Worm (Caenorhabditis elegans) whole organism, L1 larva: ENCODE data around the gene vglu-2.

Experiments used
- C16A3.4 ChIP-seq: fragments of 150-350 bp; optimal IDR thresholded peaks from 2 replicates; lab custom pipeline; 2014; ENCODE audit warnings: missing biosample characterization, missing genetic modification characterization
- Y116A8C.19 ChIP-seq: sonication (generic microtip); optimal IDR thresholded peaks from 2 replicates; lab custom pipeline; 2016; ENCODE audit warnings: missing compliant biosample characterization, missing genetic modification characterization, borderline replicate concordance
- aly-2 ChIP-seq: fragments of 150-350 bp; optimal IDR thresholded peaks from 2 replicates; lab custom pipeline; 2014; ENCODE audit warnings: missing biosample characterization, missing genetic modification characterization
- blmp-1 ChIP-seq: fragments of 150-350 bp; optimal IDR thresholded peaks from 2 replicates; lab custom pipeline; 2014; ENCODE audit warnings: missing biosample characterization, missing genetic modification characterization
- ceh-8 ChIP-seq: fragments of 200-800 bp; sonication (Bioruptor generic); optimal IDR thresholded peaks from 2 replicates; lab custom pipeline; 2018; ENCODE audit warnings: mild to moderate bottlenecking, missing genetic modification characterization, moderate library complexity, missing compliant biosample characterization
- ces-1 ChIP-seq: fragments of 150-350 bp; optimal IDR thresholded peaks from 2 replicates; lab custom pipeline; 2014; ENCODE audit warnings: missing biosample characterization, missing genetic modification reagents, missing genetic modification characterization
- efl-1 ChIP-seq, 4 experiments: fragments of 150-350 bp; optimal IDR thresholded peaks in 3 of 4; peaks in 1 of 4; 1 replicate in 1 of 4; 2 replicates in 3 of 4; lab custom pipeline; 2014; ENCODE audit warnings: missing biosample characterization in 2 of 4, missing genetic modification characterization in 2 of 4, missing genetic modification reagents in 2 of 4
- egl-27 ChIP-seq, 2 experiments: fragments of 150-350 bp in 1 of 2; sonication (generic microtip); optimal IDR thresholded peaks; 3 replicates each; lab custom pipeline; 2017 to 2018; ENCODE audit warnings: missing biosample characterization in 2 of 2, missing genetic modification characterization in 2 of 2, missing genetic modification reagents in 2 of 2
- elt-2 ChIP-seq: sonication (generic microtip); optimal IDR thresholded peaks from 2 replicates; lab custom pipeline; 2016; ENCODE audit warnings: missing genetic modification characterization, mild to moderate bottlenecking, inconsistent platforms, missing compliant biosample characterization, missing genetic modification reagents
- elt-3 ChIP-seq, 6 experiments: fragments of 150-350 bp in 1 of 6; sonication (generic microtip); optimal IDR thresholded peaks; 2 replicates each; lab custom pipeline; 2017 to 2018; ENCODE audit warnings: missing biosample characterization in 6 of 6, missing genetic modification characterization in 6 of 6, inconsistent platforms in 1 of 6
- fkh-10 ChIP-seq: sonication (generic microtip); optimal IDR thresholded peaks from 2 replicates; lab custom pipeline; 2017; ENCODE audit warnings: missing biosample characterization, missing genetic modification reagents, missing genetic modification characterization
- fkh-4 ChIP-seq: sonication (generic microtip); optimal IDR thresholded peaks from 2 replicates; lab custom pipeline; 2016; ENCODE audit warnings: missing compliant biosample characterization, missing genetic modification characterization, borderline replicate concordance
- grh-1 ChIP-seq: fragments of 200-800 bp; sonication (Bioruptor generic); IDR thresholded peaks from 2 replicates; pipeline ENCODE4 v1.3.6; 2022; ENCODE audit warnings: missing genetic modification reagents, missing genetic modification characterization, missing compliant biosample characterization
- hlh-4 ChIP-seq: sonication (generic microtip); optimal IDR thresholded peaks from 2 replicates; lab custom pipeline; 2016; ENCODE audit warnings: mild to moderate bottlenecking, missing genetic modification characterization, missing compliant biosample characterization
- hpl-2 ChIP-seq: fragments of 150-350 bp; optimal IDR thresholded peaks from 2 replicates; lab custom pipeline; 2014; ENCODE audit warnings: missing biosample characterization, missing genetic modification reagents, missing genetic modification characterization
- irx-1 ChIP-seq: sonication (generic microtip); optimal IDR thresholded peaks from 2 replicates; lab custom pipeline; 2016; ENCODE audit warnings: missing genetic modification characterization, missing compliant biosample characterization
- lin-13 ChIP-seq: fragments of 150-350 bp; optimal IDR thresholded peaks from 2 replicates; lab custom pipeline; 2014; ENCODE audit warnings: missing biosample characterization, missing genetic modification reagents, missing genetic modification characterization
- lin-14 ChIP-seq: fragments of 200-800 bp; sonication (Bioruptor generic); optimal IDR thresholded peaks from 2 replicates; lab custom pipeline; 2018; ENCODE audit warnings: mild to moderate bottlenecking, missing genetic modification characterization, moderate library complexity, missing compliant biosample characterization
- lin-15B ChIP-seq: fragments of 150-350 bp; sonication (generic microtip); optimal IDR thresholded peaks from 3 replicates; lab custom pipeline; 2014; ENCODE audit warnings: missing biosample characterization, missing genetic modification characterization
- lin-39 ChIP-seq: fragments of 150-350 bp; optimal IDR thresholded peaks from 2 replicates; lab custom pipeline; 2014; ENCODE audit warnings: missing biosample characterization, missing genetic modification reagents, missing genetic modification characterization
- lsy-2 ChIP-seq, 2 experiments: fragments of 150-350 bp; optimal IDR thresholded peaks; 2 replicates each; lab custom pipeline; 2014; ENCODE audit warnings: missing biosample characterization in 2 of 2, missing genetic modification characterization in 2 of 2
- mab-9 ChIP-seq: fragments of 200-800 bp; sonication (Bioruptor generic); IDR thresholded peaks from 2 replicates; pipeline ENCODE4 v1.3.6; 2022; ENCODE audit warnings: missing genetic modification reagents, missing genetic modification characterization, missing compliant biosample characterization
- mep-1 ChIP-seq: fragments of 150-350 bp; optimal IDR thresholded peaks from 2 replicates; lab custom pipeline; 2014; ENCODE audit warnings: missing biosample characterization, missing genetic modification characterization
- nhr-12 ChIP-seq: sonication (generic microtip); optimal IDR thresholded peaks from 2 replicates; lab custom pipeline; 2017; ENCODE audit warnings: missing biosample characterization, missing genetic modification characterization
- nhr-20 ChIP-seq: sonication (generic microtip); optimal IDR thresholded peaks from 2 replicates; lab custom pipeline; 2016; ENCODE audit warnings: mild to moderate bottlenecking, missing genetic modification characterization, missing compliant biosample characterization
- nhr-237 ChIP-seq: fragments of 150-350 bp; optimal IDR thresholded peaks from 2 replicates; lab custom pipeline; 2014; ENCODE audit warnings: missing biosample characterization, missing genetic modification characterization
- nhr-28 ChIP-seq: fragments of 150-350 bp; optimal IDR thresholded peaks from 2 replicates; lab custom pipeline; 2014; ENCODE audit warnings: missing biosample characterization, missing genetic modification characterization
- nhr-47 ChIP-seq: sonication (generic microtip); optimal IDR thresholded peaks from 2 replicates; lab custom pipeline; 2016; ENCODE audit warnings: mild to moderate bottlenecking, missing genetic modification characterization, moderate library complexity, missing compliant biosample characterization
- nhr-71 ChIP-seq: sonication (generic microtip); optimal IDR thresholded peaks from 2 replicates; lab custom pipeline; 2016; ENCODE audit warnings: mild to moderate bottlenecking, missing genetic modification characterization, moderate library complexity, missing compliant biosample characterization
- nhr-84 ChIP-seq: sonication (generic microtip); optimal IDR thresholded peaks from 2 replicates; lab custom pipeline; 2017; ENCODE audit warnings: missing biosample characterization, missing genetic modification characterization
- nhr-85 ChIP-seq: sonication (generic microtip); peaks from one replicate; lab custom pipeline; 2016; ENCODE audit warnings: missing genetic modification characterization, inconsistent platforms, missing compliant biosample characterization
- nhr-90 ChIP-seq: sonication (generic microtip); optimal IDR thresholded peaks from 2 replicates; lab custom pipeline; 2016; ENCODE audit warnings: mild to moderate bottlenecking, missing genetic modification characterization, missing compliant biosample characterization; ENCODE audit not compliant: poor library complexity
- pax-3 ChIP-seq: fragments of 200-800 bp; sonication (Bioruptor generic); optimal IDR thresholded peaks from 2 replicates; lab custom pipeline; 2018; ENCODE audit warnings: mild to moderate bottlenecking, missing genetic modification characterization, moderate library complexity, missing compliant biosample characterization
- rnt-1 ChIP-seq: sonication (generic microtip); optimal IDR thresholded peaks from 2 replicates; lab custom pipeline; 2016; ENCODE audit warnings: mild to moderate bottlenecking, missing genetic modification characterization, moderate library complexity, missing compliant biosample characterization
- snpc-4 ChIP-seq: fragments of 150-350 bp; optimal IDR thresholded peaks from 2 replicates; lab custom pipeline; 2014; ENCODE audit warnings: missing biosample characterization, missing genetic modification characterization
- snu-23 ChIP-seq: sonication (generic microtip); optimal IDR thresholded peaks from 2 replicates; lab custom pipeline; 2016; ENCODE audit warnings: missing genetic modification characterization, missing compliant biosample characterization
- sox-4 ChIP-seq: sonication (generic microtip); optimal IDR thresholded peaks from 2 replicates; lab custom pipeline; 2016; ENCODE audit warnings: missing genetic modification characterization, missing compliant biosample characterization
- sptf-1 ChIP-seq: fragments of 150-350 bp; optimal IDR thresholded peaks from 2 replicates; lab custom pipeline; 2014; ENCODE audit warnings: missing biosample characterization, missing genetic modification characterization
- tlp-1 ChIP-seq: fragments of 150-350 bp; optimal IDR thresholded peaks from 2 replicates; lab custom pipeline; 2014; ENCODE audit warnings: missing biosample characterization, missing genetic modification characterization
- unc-98 ChIP-seq: fragments of 200-800 bp; sonication (Bioruptor generic); IDR thresholded peaks from 2 replicates; pipeline ENCODE4 v1.3.6; 2022; ENCODE audit warnings: missing genetic modification characterization, missing compliant biosample characterization
- vab-15 ChIP-seq: sonication (generic microtip); optimal IDR thresholded peaks from 2 replicates; lab custom pipeline; 2017; ENCODE audit warnings: missing genotype, mild to moderate bottlenecking, missing genetic modification characterization, missing compliant biosample characterization
- zag-1 ChIP-seq: fragments of 150-350 bp; optimal IDR thresholded peaks from 2 replicates; lab custom pipeline; 2014; ENCODE audit warnings: missing biosample characterization, missing genetic modification characterization
- ztf-4 ChIP-seq: fragments of 150-350 bp; optimal IDR thresholded peaks from 2 replicates; lab custom pipeline; 2014; ENCODE audit warnings: missing biosample characterization, missing genetic modification characterization

vglu-2 gene

ce11 chrIII:10337508-10338166 lies 42.7 kb downstream of the vglu-2 start, which contains the start of gene ttr-15 (continued):
- no peak for TF ChIP-seq fkh-4 (tag; lab: Kevin White, UChicago)
- no peak for TF ChIP-seq lin-15B (tag; lab: Kevin White, UChicago)
- no peak for TF ChIP-seq snpc-4
- TF ChIP-seq C16A3.4 (tag; lab: Kevin White, UChicago), result no peak
- no peak for TF ChIP-seq unc-98 (GFP tag; lab: Robert Waterston, UW)
- peak in 1 of 2 experiments; percentile 12 for TF ChIP-seq efl-1 (optimal IDR thresholded peaks at IDR 0.05; lab: Kevin White, UChicago)
- TF ChIP-seq efl-1 (GFP tag; optimal IDR thresholded peaks at IDR 0.05 in 1 of 2; lab: Kevin White, UChicago), result peak in 1 of 2 experiments; percentile 92
- no peak for TF ChIP-seq lin-13 (GFP tag; lab: Kevin White, UChicago)
- TF ChIP-seq nhr-28 (tag; lab: Kevin White, UChicago), result no peak
- TF ChIP-seq nhr-85 (tag; lab: Kevin White, UChicago), result peak; percentile 96
- TF ChIP-seq nhr-237, result no peak
- peak; percentile 41 for TF ChIP-seq mep-1 (tag; lab: Kevin White, UChicago)
- no peak for TF ChIP-seq pax-3 (tag; lab: Kevin White, UChicago)
- TF ChIP-seq snu-23 (GFP tag; lab: Kevin White, UChicago), result peak; percentile 36
- TF ChIP-seq egl-27 (tag; optimal IDR thresholded peaks at IDR 0.05; lab: Kevin White, UChicago), result no peak
- no peak for TF ChIP-seq hpl-2
- TF ChIP-seq aly-2, result no peak
- no peak for TF ChIP-seq sox-4 (tag; lab: Kevin White, UChicago)
- TF ChIP-seq nhr-12 (tag; lab: Kevin White, UChicago), result no peak
- TF ChIP-seq Y116A8C.19 (tag; lab: Kevin White, UChicago), result no peak
- peak; percentile 65 for TF ChIP-seq blmp-1 (tag; lab: Kevin White, UChicago)
- peak; percentile 60 for TF ChIP-seq nhr-71 (tag; lab: Kevin White, UChicago)
- TF ChIP-seq ces-1 (GFP tag; lab: Kevin White, UChicago), result no peak
- no peak for TF ChIP-seq ztf-4 (tag; lab: Kevin White, UChicago)
- TF ChIP-seq nhr-90 (tag; lab: Kevin White, UChicago), result peak; percentile 38
- no peak for TF ChIP-seq vab-15 (tag; lab: Kevin White, UChicago)
- peak; percentile 26 for TF ChIP-seq irx-1 (tag; lab: Kevin White, UChicago)
- TF ChIP-seq hlh-4 (tag; lab: Kevin White, UChicago), result no peak
- no peak for TF ChIP-seq zag-1
- no peak for TF ChIP-seq ceh-8 (GFP tag; lab: Kevin White, UChicago)
- peak in 1 of 2 experiments; percentile 21 for TF ChIP-seq lsy-2 (tag; optimal IDR thresholded peaks at IDR 0.05; lab: Kevin White, UChicago)
- TF ChIP-seq lin-14 (GFP tag; lab: Kevin White, UChicago), result peak; percentile 77
- TF ChIP-seq nhr-20 (tag; lab: Kevin White, UChicago), result peak; percentile 63
- TF ChIP-seq nhr-84, result no peak
- no peak for TF ChIP-seq elt-2 (tag; lab: Kevin White, UChicago)
- no peak for TF ChIP-seq rnt-1 (tag; lab: Kevin White, UChicago)
- TF ChIP-seq, all 84 proteins: peak for 17

ce11 chrIII:10338992-10339852 lies 44.3 kb downstream of the vglu-2 start:
- peak; percentile 26 for TF ChIP-seq nhr-47 (tag; lab: Kevin White, UChicago)
- TF ChIP-seq lin-39, result no peak
- peak; percentile 88 for TF ChIP-seq nhr-85 (tag; lab: Kevin White, UChicago)
- no peak for TF ChIP-seq mep-1 (tag; lab: Kevin White, UChicago)
- TF ChIP-seq fkh-4 (tag; lab: Kevin White, UChicago), result no peak
- no peak for TF ChIP-seq pax-3 (tag; lab: Kevin White, UChicago)
- peak; percentile 27 for TF ChIP-seq snu-23 (GFP tag; lab: Kevin White, UChicago)
- TF ChIP-seq blmp-1 (tag; lab: Kevin White, UChicago), result peak; percentile 25
- TF ChIP-seq nhr-12 (tag; lab: Kevin White, UChicago), result no peak
- peak; percentile 40 for TF ChIP-seq nhr-20 (tag; lab: Kevin White, UChicago)
- no peak for TF ChIP-seq fkh-10 (GFP tag; lab: Kevin White, UChicago)
- peak; percentile 53 for TF ChIP-seq lin-14 (GFP tag; lab: Kevin White, UChicago)
- TF ChIP-seq grh-1 (GFP tag; lab: Robert Waterston, UW), result peak; percentile 12; the same call in 1 of the 2 replicates
- TF ChIP-seq efl-1 (optimal IDR thresholded peaks at IDR 0.05; lab: Kevin White, UChicago), result no peak
- peak in 1 of 2 experiments; percentile 4 for TF ChIP-seq efl-1 (GFP tag; optimal IDR thresholded peaks at IDR 0.05 in 1 of 2; lab: Kevin White, UChicago)
- no peak for TF ChIP-seq mab-9 (GFP tag; lab: Robert Waterston, UW)
- TF ChIP-seq nhr-90 (tag; lab: Kevin White, UChicago), result peak; percentile 37
- TF ChIP-seq elt-3 (tag; optimal IDR thresholded peaks at IDR 0.05; lab: Kevin White, UChicago), result peak in 1 of 6 experiments; percentile 67
- TF ChIP-seq sptf-1 (tag; lab: Kevin White, UChicago), result no peak
- TF ChIP-seq nhr-71 (tag; lab: Kevin White, UChicago), result peak; percentile 37
- TF ChIP-seq tlp-1 (tag; lab: Kevin White, UChicago), result no peak
